Worm (Caenorhabditis elegans) whole organism, L1 larva: ENCODE results near the gene nhr-129.

Source experiments
- C04F5.9 ChIP-seq: sonication (generic microtip); optimal IDR thresholded peaks from 2 replicates; lab custom pipeline; 2016; ENCODE audit warnings: missing genetic modification characterization, missing compliant biosample characterization
- F16B12.6 ChIP-seq: fragments of 150-350 bp; optimal IDR thresholded peaks from 2 replicates; lab custom pipeline; 2014; ENCODE audit warnings: missing biosample characterization, missing genetic modification characterization
- Y116A8C.19 ChIP-seq: sonication (generic microtip); optimal IDR thresholded peaks from 2 replicates; lab custom pipeline; 2016; ENCODE audit warnings: missing compliant biosample characterization, missing genetic modification characterization, borderline replicate concordance
- aha-1 ChIP-seq: fragments of 150-350 bp; optimal IDR thresholded peaks from 2 replicates; lab custom pipeline; 2014; ENCODE audit warnings: missing biosample characterization, missing genetic modification characterization
- blmp-1 ChIP-seq: fragments of 150-350 bp; optimal IDR thresholded peaks from 2 replicates; lab custom pipeline; 2014; ENCODE audit warnings: missing biosample characterization, missing genetic modification characterization
- ceh-8 ChIP-seq: fragments of 200-800 bp; sonication (Bioruptor generic); optimal IDR thresholded peaks from 2 replicates; lab custom pipeline; 2018; ENCODE audit warnings: mild to moderate bottlenecking, missing genetic modification characterization, moderate library complexity, missing compliant biosample characterization
- ceh-82 ChIP-seq, 3 experiments: fragments of 150-350 bp in 1 of 3; sonication (generic microtip) in 2 of 3; optimal IDR thresholded peaks; 2 replicates each; lab custom pipeline; 2014 to 2017; ENCODE audit warnings: missing biosample characterization in 3 of 3, missing genetic modification characterization in 3 of 3
- ces-1 ChIP-seq: fragments of 150-350 bp; optimal IDR thresholded peaks from 2 replicates; lab custom pipeline; 2014; ENCODE audit warnings: missing biosample characterization, missing genetic modification reagents, missing genetic modification characterization
- dpl-1 ChIP-seq, 3 experiments: fragments of 150-350 bp in 2 of 3; sonication (generic microtip) in 1 of 3; optimal IDR thresholded peaks; 2 replicates each; lab custom pipeline; 2014 to 2017; ENCODE audit warnings: missing biosample characterization in 3 of 3, missing genetic modification characterization in 3 of 3, missing genetic modification reagents in 3 of 3
- dsc-1 ChIP-seq: sonication (generic microtip); optimal IDR thresholded peaks from 2 replicates; lab custom pipeline; 2016; ENCODE audit warnings: mild to moderate bottlenecking, missing genetic modification characterization, missing compliant biosample characterization
- efl-1 ChIP-seq, 4 experiments: fragments of 150-350 bp; optimal IDR thresholded peaks in 3 of 4; peaks in 1 of 4; 1 replicate in 1 of 4; 2 replicates in 3 of 4; lab custom pipeline; 2014; ENCODE audit warnings: missing biosample characterization in 2 of 4, missing genetic modification characterization in 2 of 4, missing genetic modification reagents in 2 of 4
- efl-3 ChIP-seq: fragments of 200-800 bp; sonication (Bioruptor generic); optimal IDR thresholded peaks from 2 replicates; lab custom pipeline; 2018; ENCODE audit warnings: mild to moderate bottlenecking, missing genetic modification characterization, missing compliant biosample characterization
- egl-13 ChIP-seq: sonication (generic microtip); optimal IDR thresholded peaks from 2 replicates; lab custom pipeline; 2016; ENCODE audit warnings: missing genotype, missing genetic modification reagents, missing genetic modification characterization, missing compliant biosample characterization
- elt-2 ChIP-seq: sonication (generic microtip); optimal IDR thresholded peaks from 2 replicates; lab custom pipeline; 2016; ENCODE audit warnings: missing genetic modification characterization, mild to moderate bottlenecking, inconsistent platforms, missing compliant biosample characterization, missing genetic modification reagents
- fkh-10 ChIP-seq: sonication (generic microtip); optimal IDR thresholded peaks from 2 replicates; lab custom pipeline; 2017; ENCODE audit warnings: missing biosample characterization, missing genetic modification reagents, missing genetic modification characterization
- fkh-4 ChIP-seq: sonication (generic microtip); optimal IDR thresholded peaks from 2 replicates; lab custom pipeline; 2016; ENCODE audit warnings: missing compliant biosample characterization, missing genetic modification characterization, borderline replicate concordance
- grh-1 ChIP-seq: fragments of 200-800 bp; sonication (Bioruptor generic); IDR thresholded peaks from 2 replicates; pipeline ENCODE4 v1.3.6; 2022; ENCODE audit warnings: missing genetic modification reagents, missing genetic modification characterization, missing compliant biosample characterization
- hlh-4 ChIP-seq: sonication (generic microtip); optimal IDR thresholded peaks from 2 replicates; lab custom pipeline; 2016; ENCODE audit warnings: mild to moderate bottlenecking, missing genetic modification characterization, missing compliant biosample characterization
- hpl-2 ChIP-seq: fragments of 150-350 bp; optimal IDR thresholded peaks from 2 replicates; lab custom pipeline; 2014; ENCODE audit warnings: missing biosample characterization, missing genetic modification reagents, missing genetic modification characterization
- irx-1 ChIP-seq: sonication (generic microtip); optimal IDR thresholded peaks from 2 replicates; lab custom pipeline; 2016; ENCODE audit warnings: missing genetic modification characterization, missing compliant biosample characterization
- isw-1 ChIP-seq: fragments of 200-800 bp; sonication (Bioruptor generic); IDR thresholded peaks from 2 replicates; pipeline ENCODE4 v1.3.6; 2022; ENCODE audit warnings: missing genetic modification characterization, missing compliant biosample characterization
- lin-35 ChIP-seq, 2 experiments: fragments of 150-350 bp; optimal IDR thresholded peaks; 2 replicates each; lab custom pipeline; 2014; ENCODE audit warnings: missing biosample characterization in 2 of 2, missing genetic modification characterization in 2 of 2, missing genetic modification reagents in 2 of 2
- lir-3 ChIP-seq: sonication (generic microtip); optimal IDR thresholded peaks from 2 replicates; lab custom pipeline; 2016; ENCODE audit warnings: mild to moderate bottlenecking, missing genetic modification characterization, moderate library complexity, missing compliant biosample characterization; ENCODE audit not compliant: poor library complexity
- mab-9 ChIP-seq: fragments of 200-800 bp; sonication (Bioruptor generic); IDR thresholded peaks from 2 replicates; pipeline ENCODE4 v1.3.6; 2022; ENCODE audit warnings: missing genetic modification reagents, missing genetic modification characterization, missing compliant biosample characterization
- mdl-1 ChIP-seq, 2 experiments: fragments of 150-350 bp; optimal IDR thresholded peaks; 2 replicates each; lab custom pipeline; 2014 to 2017; ENCODE audit warnings: missing biosample characterization in 2 of 2, missing genetic modification characterization in 2 of 2, inconsistent platforms in 1 of 2
- nhr-19 ChIP-seq: fragments of 200-800 bp; sonication (Bioruptor generic); conservative IDR thresholded peaks from 2 replicates; pipeline ENCODE4 v1.3.6; 2022; ENCODE audit warnings: missing genetic modification characterization, missing compliant biosample characterization
- nhr-20 ChIP-seq: sonication (generic microtip); optimal IDR thresholded peaks from 2 replicates; lab custom pipeline; 2016; ENCODE audit warnings: mild to moderate bottlenecking, missing genetic modification characterization, missing compliant biosample characterization
- nhr-71 ChIP-seq: sonication (generic microtip); optimal IDR thresholded peaks from 2 replicates; lab custom pipeline; 2016; ENCODE audit warnings: mild to moderate bottlenecking, missing genetic modification characterization, moderate library complexity, missing compliant biosample characterization
- nhr-76 ChIP-seq: sonication (generic microtip); optimal IDR thresholded peaks from 2 replicates; lab custom pipeline; 2017; ENCODE audit warnings: missing biosample characterization, missing genetic modification characterization
- nhr-85 ChIP-seq: sonication (generic microtip); peaks from one replicate; lab custom pipeline; 2016; ENCODE audit warnings: missing genetic modification characterization, inconsistent platforms, missing compliant biosample characterization
- nhr-90 ChIP-seq: sonication (generic microtip); optimal IDR thresholded peaks from 2 replicates; lab custom pipeline; 2016; ENCODE audit warnings: mild to moderate bottlenecking, missing genetic modification characterization, missing compliant biosample characterization; ENCODE audit not compliant: poor library complexity
- pag-3 ChIP-seq: sonication (generic microtip); optimal IDR thresholded peaks from 2 replicates; lab custom pipeline; 2017; ENCODE audit warnings: missing genetic modification characterization, mild to moderate bottlenecking, missing compliant biosample characterization, antibody characterized with exemption, borderline replicate concordance; ENCODE audit not compliant: insufficient read depth
- rnt-1 ChIP-seq: sonication (generic microtip); optimal IDR thresholded peaks from 2 replicates; lab custom pipeline; 2016; ENCODE audit warnings: mild to moderate bottlenecking, missing genetic modification characterization, moderate library complexity, missing compliant biosample characterization
- sox-4 ChIP-seq: sonication (generic microtip); optimal IDR thresholded peaks from 2 replicates; lab custom pipeline; 2016; ENCODE audit warnings: missing genetic modification characterization, missing compliant biosample characterization
- sup-37 ChIP-seq: fragments of 200-800 bp; sonication (Bioruptor generic); optimal IDR thresholded peaks from 2 replicates; lab custom pipeline; 2018; ENCODE audit warnings: mild to moderate bottlenecking, missing genetic modification characterization, missing compliant biosample characterization
- tbx-2 ChIP-seq: sonication (generic microtip); optimal IDR thresholded peaks from 2 replicates; lab custom pipeline; 2016; ENCODE audit warnings: missing genetic modification characterization, missing compliant biosample characterization
- tlp-1 ChIP-seq: fragments of 150-350 bp; optimal IDR thresholded peaks from 2 replicates; lab custom pipeline; 2014; ENCODE audit warnings: missing biosample characterization, missing genetic modification characterization
- unc-62 ChIP-seq: fragments of 150-350 bp; optimal IDR thresholded peaks from 2 replicates; lab custom pipeline; 2014; ENCODE audit warnings: missing biosample characterization, missing genetic modification reagents, missing genetic modification characterization
- unc-86 ChIP-seq: sonication (generic microtip); optimal IDR thresholded peaks from 2 replicates; lab custom pipeline; 2016; ENCODE audit warnings: missing genetic modification characterization, missing compliant biosample characterization
- unc-98 ChIP-seq: fragments of 200-800 bp; sonication (Bioruptor generic); IDR thresholded peaks from 2 replicates; pipeline ENCODE4 v1.3.6; 2022; ENCODE audit warnings: missing genetic modification characterization, missing compliant biosample characterization
- vab-15 ChIP-seq: sonication (generic microtip); optimal IDR thresholded peaks from 2 replicates; lab custom pipeline; 2017; ENCODE audit warnings: missing genotype, mild to moderate bottlenecking, missing genetic modification characterization, missing compliant biosample characterization
- xbp-1 ChIP-seq: sonication (generic microtip); optimal IDR thresholded peaks from 2 replicates; lab custom pipeline; 2016; ENCODE audit warnings: missing genetic modification characterization, missing compliant biosample characterization

nhr-129 gene

DNA sequence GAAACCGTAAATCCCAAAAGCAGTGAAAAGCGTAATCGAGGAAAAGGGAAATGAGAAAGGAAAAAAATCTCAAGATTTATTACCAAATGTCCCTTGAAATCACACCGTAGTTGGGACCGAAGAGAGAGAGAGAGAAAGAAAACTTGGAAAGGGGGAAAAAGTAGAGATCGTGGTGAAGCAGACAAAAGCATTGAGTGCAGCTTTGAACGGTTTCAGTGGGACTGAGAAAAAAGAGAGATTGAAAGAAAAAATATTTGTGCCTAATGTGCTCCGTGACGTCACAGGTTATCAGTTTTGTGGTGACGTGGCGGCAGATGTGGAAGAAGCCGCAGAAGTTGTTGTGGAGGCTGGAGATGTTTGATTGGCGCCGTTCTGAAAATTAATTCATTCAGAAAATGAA lies 39.4 kb upstream of the nhr-129 start:
- TF ChIP-seq Y116A8C.19 (tag; lab: Kevin White, UChicago), result no peak
- peak; percentile 63 for TF ChIP-seq blmp-1 (tag; lab: Kevin White, UChicago)
- peak; percentile 23 for TF ChIP-seq nhr-85 (tag; lab: Kevin White, UChicago)

DNA sequence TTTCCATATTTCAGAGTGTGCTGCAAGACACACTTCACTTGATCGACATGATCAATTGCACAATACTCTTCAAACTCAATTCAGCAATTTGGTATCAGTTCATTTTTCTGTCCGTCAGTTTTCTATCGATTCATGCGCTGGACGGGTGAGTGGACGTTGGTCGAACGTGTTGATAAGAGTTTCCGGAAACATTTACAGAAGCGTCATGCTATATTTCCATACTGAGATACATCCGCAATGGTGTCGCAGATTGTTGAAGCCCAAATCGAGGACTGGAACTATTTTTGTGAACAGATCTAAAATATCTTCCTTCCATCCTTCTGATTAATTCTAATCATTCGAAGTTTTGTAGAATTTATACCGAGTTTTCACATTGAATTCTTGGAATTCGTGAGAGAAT lies 38.8 kb upstream of the nhr-129 start:
- TF ChIP-seq sox-4 (tag; lab: Kevin White, UChicago), result no peak
- no peak for TF ChIP-seq unc-62 (GFP tag; lab: Kevin White, UChicago)
- TF ChIP-seq F16B12.6, result no peak
- TF ChIP-seq elt-2, result peak; percentile 81
- TF ChIP-seq unc-98 (GFP tag; lab: Robert Waterston, UW), result no peak
- TF ChIP-seq C04F5.9 (tag; lab: Kevin White, UChicago), result no peak
- TF ChIP-seq nhr-20, result no peak
- TF ChIP-seq hpl-2 (GFP tag; lab: Kevin White, UChicago), result no peak
- no peak for TF ChIP-seq pag-3 (tag; lab: Kevin White, UChicago)
- no peak for TF ChIP-seq rnt-1
- no peak for TF ChIP-seq dsc-1 (tag; lab: Kevin White, UChicago)
- TF ChIP-seq efl-1 (optimal IDR thresholded peaks at IDR 0.05; lab: Kevin White, UChicago), result no peak
- peak in 1 of 2 experiments; percentile 93 for TF ChIP-seq efl-1 (GFP tag; optimal IDR thresholded peaks at IDR 0.05 in 1 of 2; lab: Kevin White, UChicago)
- TF ChIP-seq isw-1 (GFP tag; lab: Robert Waterston, UW), result no peak
- TF ChIP-seq fkh-10, result no peak
- TF ChIP-seq lin-35 (GFP tag; optimal IDR thresholded peaks at IDR 0.05; lab: Kevin White, UChicago), result peak in 1 of 2 experiments; percentile 0
- TF ChIP-seq tbx-2, result no peak
- TF ChIP-seq efl-3 (GFP tag; lab: Kevin White, UChicago), result no peak
- TF ChIP-seq tlp-1 (tag; lab: Kevin White, UChicago), result no peak
- no peak for TF ChIP-seq aha-1 (tag; lab: Kevin White, UChicago)
- no peak for TF ChIP-seq sup-37
- TF ChIP-seq nhr-19 (GFP tag; lab: Robert Waterston, UW), result no peak
- TF ChIP-seq mab-9 (GFP tag; lab: Robert Waterston, UW), result no peak
- no peak for TF ChIP-seq fkh-4 (tag; lab: Kevin White, UChicago)
- TF ChIP-seq nhr-85 (tag; lab: Kevin White, UChicago), result no peak
- TF ChIP-seq dpl-1 (GFP tag; optimal IDR thresholded peaks at IDR 0.05; lab: Kevin White, UChicago), result no peak
- TF ChIP-seq hlh-4 (tag; lab: Kevin White, UChicago), result no peak
- no peak for TF ChIP-seq nhr-76 (tag; lab: Kevin White, UChicago)
- TF ChIP-seq mdl-1 (tag; optimal IDR thresholded peaks at IDR 0.05; lab: Kevin White, UChicago), result no peak
- TF ChIP-seq xbp-1, result no peak
- no peak for TF ChIP-seq nhr-71 (tag; lab: Kevin White, UChicago)
- no peak for TF ChIP-seq irx-1 (tag; lab: Kevin White, UChicago)
- TF ChIP-seq grh-1, result peak; percentile 16; the same call in 1 of the 2 replicates

DNA sequence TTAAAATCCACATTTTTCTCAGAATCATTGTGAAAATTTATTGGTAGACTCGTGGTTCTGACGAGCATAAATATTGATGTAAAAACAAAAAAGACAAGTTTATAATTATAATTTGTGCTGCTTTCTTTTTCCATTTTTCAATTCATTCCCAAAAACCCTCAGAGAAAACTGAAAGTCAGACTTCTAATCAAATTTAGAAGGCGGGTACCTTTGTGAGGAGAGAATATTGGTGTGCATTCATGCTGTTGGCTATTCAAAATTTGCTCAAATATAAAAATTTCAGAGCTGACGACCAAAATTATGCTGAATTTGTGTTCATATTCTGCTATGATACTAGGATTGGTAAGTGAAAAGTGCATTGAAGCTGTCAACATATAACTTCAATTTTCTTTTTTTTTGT lies 36.2 kb upstream of the nhr-129 start, which contains the start of gene srx-125:
Gene srx-125 (plus strand): TSS at position 301 of the 400 bp plus-strand sequence.
- TF ChIP-seq egl-13, result no peak
- TF ChIP-seq ceh-82 (tag; optimal IDR thresholded peaks at IDR 0.05; lab: Kevin White, UChicago), result no peak
- TF ChIP-seq unc-86 (tag; lab: Kevin White, UChicago), result no peak
- no peak for TF ChIP-seq mab-9 (GFP tag; lab: Robert Waterston, UW)
- TF ChIP-seq nhr-85 (tag; lab: Kevin White, UChicago), result no peak
- no peak for TF ChIP-seq ceh-8 (GFP tag; lab: Kevin White, UChicago)
- TF ChIP-seq lir-3 (tag; lab: Kevin White, UChicago), result no peak
- TF ChIP-seq sup-37, result no peak
- no peak for TF ChIP-seq F16B12.6
- no peak for TF ChIP-seq nhr-90 (tag; lab: Kevin White, UChicago)
- no peak for TF ChIP-seq sox-4 (tag; lab: Kevin White, UChicago)
- TF ChIP-seq rnt-1, result no peak
- no peak for TF ChIP-seq dsc-1 (tag; lab: Kevin White, UChicago)
- TF ChIP-seq C04F5.9 (tag; lab: Kevin White, UChicago), result no peak
- no peak for TF ChIP-seq ces-1 (GFP tag; lab: Kevin White, UChicago)
- TF ChIP-seq Y116A8C.19 (tag; lab: Kevin White, UChicago), result no peak
- TF ChIP-seq vab-15 (tag; lab: Kevin White, UChicago), result no peak
- TF ChIP-seq irx-1 (tag; lab: Kevin White, UChicago), result no peak
- TF ChIP-seq, all 84 proteins: peak for 0
